Worm (Caenorhabditis elegans) whole organism, midembryonic: ENCODE results near the gene hlh-28.
"Not testable (repeated sequence)": the region's sequence is repeated elsewhere in the genome, so short reads cannot be mapped to it uniquely, and the experiment has no call there.

Experiments used
- T22C8.4 ChIP-seq: fragments of 200-800 bp; sonication (Bioruptor generic); IDR thresholded peaks from 2 replicates; pipeline ENCODE4 v1.3.6; 2022; ENCODE audit warnings: missing genetic modification characterization, missing compliant biosample characterization
- cog-1 ChIP-seq: sonication (generic microtip); optimal IDR thresholded peaks from 2 replicates; lab custom pipeline; 2016; ENCODE audit warnings: missing genetic modification characterization, missing compliant biosample characterization
- flt-1 ChIP-seq: fragments of 200-800 bp; sonication (Bioruptor generic); IDR thresholded peaks from 2 replicates; pipeline ENCODE4 v1.3.6; 2022; ENCODE audit warnings: missing genetic modification characterization, missing compliant biosample characterization
- klf-2 ChIP-seq: fragments of 200-800 bp; sonication (Bioruptor generic); conservative IDR thresholded peaks from 2 replicates; pipeline ENCODE4 v1.3.6; 2022; ENCODE audit warnings: missing genetic modification reagents, missing genetic modification characterization, missing compliant biosample characterization
- med-1 ChIP-seq: sonication (generic microtip); optimal IDR thresholded peaks from 2 replicates; lab custom pipeline; 2017; ENCODE audit warnings: missing genetic modification characterization, mild to moderate bottlenecking, missing compliant biosample characterization, antibody characterized with exemption, missing genetic modification reagents; ENCODE audit not compliant: insufficient read depth
- ref-1 ChIP-seq: fragments of 200-800 bp; sonication (Bioruptor generic); conservative IDR thresholded peaks from 2 replicates; pipeline ENCODE4 v1.3.6; 2022; ENCODE audit warnings: missing genetic modification reagents, missing genetic modification characterization, missing compliant biosample characterization
- tab-1 ChIP-seq: fragments of 200-800 bp; sonication (Bioruptor generic); IDR thresholded peaks from 2 replicates; pipeline ENCODE4 v1.3.6; 2022; ENCODE audit warnings: missing genetic modification characterization, missing compliant biosample characterization
- ztf-23 ChIP-seq: fragments of 200-800 bp; sonication (Bioruptor generic); IDR thresholded peaks from 2 replicates; pipeline ENCODE4 v1.3.6; 2022; ENCODE audit warnings: missing genetic modification reagents, missing genetic modification characterization, missing compliant biosample characterization
- ztf-29 ChIP-seq: fragments of 200-800 bp; sonication (Bioruptor generic); IDR thresholded peaks from 2 replicates; pipeline ENCODE4 v1.3.6; 2022; ENCODE audit warnings: missing genetic modification reagents, missing genetic modification characterization, missing compliant biosample characterization

hlh-28 gene

ce11 chrX:17550755-17551154, at the start of gene hlh-28:
hlh-28 (plus strand) TSS chrX:17551055.
- TF ChIP-seq T22C8.4, ztf-23, tab-1 (GFP tag; lab: Robert Waterston, UW): not testable (repeated sequence)

ce11 chrX:17502246-17502645, 48.6 kb upstream of the hlh-28 start:
- TF ChIP-seq ztf-29 (GFP tag; lab: Robert Waterston, UW) = no peak
- TF ChIP-seq ref-1 (GFP tag; lab: Robert Waterston, UW) = no peak
- TF ChIP-seq tab-1 (GFP tag; lab: Robert Waterston, UW) = no peak
- TF ChIP-seq cog-1 (tag; lab: Kevin White, UChicago) = no peak

- TF ChIP-seq T22C8.4 (GFP tag; lab: Robert Waterston, UW) (no peak), cog-1 (tag; lab: Kevin White, UChicago) (no peak), med-1 (GFP tag; lab: Kevin White, UChicago) (no peak), flt-1 (GFP tag; lab: Robert Waterston, UW) (no peak), tab-1 (GFP tag; lab: Robert Waterston, UW) (no peak), klf-2 (no peak)
Observed at ce11 chrX:17504447-17504846, 46.4 kb upstream of the hlh-28 start.

ce11 chrX:17505547-17506181, 45.2 kb upstream of the hlh-28 start:
- TF ChIP-seq ztf-23 (GFP tag; lab: Robert Waterston, UW) (no peak), cog-1 (tag; lab: Kevin White, UChicago) (peak; percentile 51)

- TF ChIP-seq T22C8.4 (GFP tag; lab: Robert Waterston, UW) (no peak), ref-1 (GFP tag; lab: Robert Waterston, UW) (no peak), med-1 (GFP tag; lab: Kevin White, UChicago) (no peak), tab-1 (GFP tag; lab: Robert Waterston, UW) (no peak), klf-2 (no peak), ztf-29 (GFP tag; lab: Robert Waterston, UW) (no peak), cog-1 (tag; lab: Kevin White, UChicago) (no peak), flt-1 (GFP tag; lab: Robert Waterston, UW) (no peak), ztf-23 (GFP tag; lab: Robert Waterston, UW) (no peak)
Observed at ce11 chrX:17508137-17508536, 42.7 kb upstream of the hlh-28 start.

- TF ChIP-seq ztf-23 (GFP tag; lab: Robert Waterston, UW) (no peak), tab-1 (GFP tag; lab: Robert Waterston, UW) (no peak), klf-2 (no peak), ref-1 (GFP tag; lab: Robert Waterston, UW) (no peak), flt-1 (GFP tag; lab: Robert Waterston, UW) (no peak), cog-1 (tag; lab: Kevin White, UChicago) (no peak)
Observed at ce11 chrX:17509048-17509776, 41.6 kb upstream of the hlh-28 start.

- TF ChIP-seq med-1 (GFP tag; lab: Kevin White, UChicago) (no peak), ztf-23 (GFP tag; lab: Robert Waterston, UW) (no peak), klf-2 (no peak), cog-1 (tag; lab: Kevin White, UChicago) (no peak), flt-1 (GFP tag; lab: Robert Waterston, UW) (no peak), tab-1 (GFP tag; lab: Robert Waterston, UW) (no peak), ref-1 (GFP tag; lab: Robert Waterston, UW) (no peak), T22C8.4 (GFP tag; lab: Robert Waterston, UW) (no peak), ztf-29 (GFP tag; lab: Robert Waterston, UW) (no peak)
Observed at ce11 chrX:17510523-17510922, 40.3 kb upstream of the hlh-28 start.

- TF ChIP-seq tab-1 (GFP tag; lab: Robert Waterston, UW) = 0 out of 2 replicates have a peak, but pooled peaks have one; percentile 42
- no peak for TF ChIP-seq klf-2
- peak; percentile 66 for TF ChIP-seq T22C8.4 (GFP tag; lab: Robert Waterston, UW)
- TF ChIP-seq ref-1 (GFP tag; lab: Robert Waterston, UW) = no peak
- TF ChIP-seq cog-1 (tag; lab: Kevin White, UChicago) = peak; percentile 89
- TF ChIP-seq flt-1 (GFP tag; lab: Robert Waterston, UW) = no peak
Observed at ce11 chrX:17513507-17514113, 37.2 kb upstream of the hlh-28 start, which contains the start of gene nhr-1. nhr-1 (plus strand) TSS chrX:17514063.

ce11 chrX:17514422-17514821, 36.4 kb upstream of the hlh-28 start:
- TF ChIP-seq ztf-23 (GFP tag; lab: Robert Waterston, UW) = 0 out of 2 replicates have a peak, but pooled peaks have one; percentile 42
- no peak for TF ChIP-seq T22C8.4 (GFP tag; lab: Robert Waterston, UW)
